Worm (Caenorhabditis elegans) whole organism, L4 larva: Measurements from ENCODE around the gene nlp-11.

Source experiments
- F26F4.8 ChIP-seq: fragments of 200-800 bp; sonication (Bioruptor generic); conservative IDR thresholded peaks from 2 replicates; pipeline ENCODE4 v1.3.6; 2022; ENCODE audit warnings: missing genetic modification characterization, missing compliant biosample characterization
- F49E8.2 ChIP-seq: sonication (generic microtip); optimal IDR thresholded peaks from 2 replicates; lab custom pipeline; 2016; ENCODE audit warnings: missing compliant biosample characterization, mild to moderate bottlenecking, missing genetic modification characterization, borderline replicate concordance
- T20F7.1 ChIP-seq: fragments of 200-800 bp; sonication (Bioruptor generic); optimal IDR thresholded peaks from 2 replicates; lab custom pipeline; 2018; ENCODE audit warnings: mild to moderate bottlenecking, missing genetic modification characterization, missing compliant biosample characterization
- T26A8.4 ChIP-seq: fragments of 200-800 bp; sonication (Bioruptor generic); IDR thresholded peaks from 2 replicates; pipeline ENCODE4 v1.3.6; 2022; ENCODE audit warnings: missing genetic modification characterization, missing compliant biosample characterization
- Y105C5A.15 ChIP-seq: fragments of 200-800 bp; sonication (Bioruptor generic); IDR thresholded peaks from 2 replicates; pipeline ENCODE4 v1.3.6; 2022; ENCODE audit warnings: missing genetic modification characterization, missing compliant biosample characterization
- Y75B8A.6 ChIP-seq: fragments of 200-800 bp; sonication (Bioruptor generic); IDR thresholded peaks from 2 replicates; pipeline ENCODE4 v1.3.6; 2022; ENCODE audit warnings: missing genetic modification reagents, missing genetic modification characterization, missing compliant biosample characterization
- ama-1 ChIP-seq: fragments of 150-350 bp; optimal IDR thresholded peaks from 2 replicates; lab custom pipeline; 2014; ENCODE audit warnings: inconsistent platforms, mixed read lengths
- ceh-20 ChIP-seq: fragments of 200-800 bp; sonication (Bioruptor generic); IDR thresholded peaks from 2 replicates; pipeline ENCODE4 v1.3.6; 2022; ENCODE audit warnings: missing genetic modification reagents, missing genetic modification characterization, missing compliant biosample characterization
- ceh-28 ChIP-seq: fragments of 150-350 bp; optimal IDR thresholded peaks from 2 replicates; lab custom pipeline; 2014; ENCODE audit warnings: missing biosample characterization, missing genetic modification reagents, missing genetic modification characterization
- ceh-62 ChIP-seq: sonication (generic microtip); optimal IDR thresholded peaks from 2 replicates; lab custom pipeline; 2017; ENCODE audit warnings: missing biosample characterization, missing genetic modification characterization
- cey-2 ChIP-seq: sonication (generic microtip); optimal IDR thresholded peaks from 3 replicates; lab custom pipeline; 2017; ENCODE audit warnings: missing genetic modification characterization, mild to moderate bottlenecking, missing compliant biosample characterization, antibody characterized with exemption, borderline replicate concordance; ENCODE audit not compliant: insufficient read depth
- ctbp-1 ChIP-seq: fragments of 200-800 bp; sonication (Bioruptor generic); IDR thresholded peaks from 2 replicates; pipeline ENCODE4 v1.3.6; 2022; ENCODE audit warnings: missing genetic modification reagents, missing genetic modification characterization, missing compliant biosample characterization
- daf-19 ChIP-seq: fragments of 200-800 bp; sonication (Bioruptor generic); conservative IDR thresholded peaks from 2 replicates; pipeline ENCODE4 v1.3.6; 2022; ENCODE audit warnings: missing genetic modification characterization, missing compliant biosample characterization
- daf-8 ChIP-seq: fragments of 200-800 bp; sonication (Bioruptor generic); IDR thresholded peaks from 2 replicates; pipeline ENCODE4 v1.3.6; 2022; ENCODE audit warnings: missing genetic modification characterization, missing compliant biosample characterization
- dmd-9 ChIP-seq: fragments of 200-800 bp; sonication (Bioruptor generic); IDR thresholded peaks from 2 replicates; pipeline ENCODE4 v1.3.6; 2022; ENCODE audit warnings: missing genetic modification reagents, missing genetic modification characterization, missing compliant biosample characterization
- dpl-1 ChIP-seq: fragments of 150-350 bp; optimal IDR thresholded peaks from 2 replicates; lab custom pipeline; 2014; ENCODE audit warnings: missing biosample characterization, missing genetic modification reagents, missing genetic modification characterization
- duxl-1 ChIP-seq: sonication (generic microtip); optimal IDR thresholded peaks from 2 replicates; lab custom pipeline; 2016; ENCODE audit warnings: mild to moderate bottlenecking, missing genetic modification characterization, moderate library complexity, missing compliant biosample characterization; ENCODE audit not compliant: poor library complexity
- fos-1 ChIP-seq: fragments of 150-350 bp; optimal IDR thresholded peaks from 2 replicates; lab custom pipeline; 2014; ENCODE audit warnings: missing biosample characterization, missing genetic modification characterization
- hlh-30 ChIP-seq: sonication (generic microtip); optimal IDR thresholded peaks from 2 replicates; lab custom pipeline; 2017; ENCODE audit warnings: antibody characterized with exemption, mild to moderate bottlenecking, missing genetic modification characterization, missing compliant biosample characterization; ENCODE audit not compliant: insufficient read depth
- lin-1 ChIP-seq: fragments of 200-800 bp; sonication (Bioruptor generic); IDR thresholded peaks from 2 replicates; pipeline ENCODE4 v1.3.6; 2022; ENCODE audit warnings: missing genetic modification reagents, missing genetic modification characterization, missing compliant biosample characterization
- lin-29 ChIP-seq: fragments of 200-800 bp; sonication (Bioruptor generic); IDR thresholded peaks from 2 replicates; pipeline ENCODE4 v1.3.6; 2022; ENCODE audit warnings: missing genetic modification reagents, missing genetic modification characterization, missing compliant biosample characterization
- lin-38 ChIP-seq: fragments of 200-800 bp; sonication (Bioruptor generic); IDR thresholded peaks from 2 replicates; pipeline ENCODE4 v1.3.6; 2022; ENCODE audit warnings: missing genetic modification reagents, missing genetic modification characterization, missing compliant biosample characterization
- lsy-2 ChIP-seq, 2 experiments: fragments of 150-350 bp in 1 of 2; sonication (generic microtip) in 1 of 2; optimal IDR thresholded peaks; 2 replicates each; lab custom pipeline; 2014 to 2017; ENCODE audit warnings: missing biosample characterization in 2 of 2, missing genetic modification characterization in 2 of 2
- madf-5 ChIP-seq, 2 experiments: fragments of 200-800 bp; sonication (Bioruptor generic); IDR thresholded peaks; 2 replicates each; pipeline ENCODE4 v1.3.6; 2022; ENCODE audit warnings: missing compliant biosample characterization in 2 of 2, missing genetic modification characterization in 2 of 2
- mdl-1 ChIP-seq, 2 experiments: fragments of 150-350 bp in 1 of 2; sonication (generic microtip) in 1 of 2; optimal IDR thresholded peaks; 2 replicates each; lab custom pipeline; 2014 to 2017; ENCODE audit warnings: missing biosample characterization in 2 of 2, missing genetic modification characterization in 2 of 2
- mep-1 ChIP-seq: fragments of 150-350 bp; sonication (generic microtip); optimal IDR thresholded peaks from 3 replicates; lab custom pipeline; 2014; ENCODE audit warnings: missing biosample characterization, missing genetic modification characterization
- mes-2 ChIP-seq: sonication (generic microtip); optimal IDR thresholded peaks from 2 replicates; lab custom pipeline; 2016; ENCODE audit warnings: missing genotype, mild to moderate bottlenecking, missing genetic modification characterization, missing compliant biosample characterization; ENCODE audit not compliant: poor library complexity, severe bottlenecking
- mxl-2 ChIP-seq: fragments of 200-800 bp; sonication (Bioruptor generic); conservative IDR thresholded peaks from 2 replicates; pipeline ENCODE4 v1.3.6; 2022; ENCODE audit warnings: missing genetic modification reagents, missing genetic modification characterization, missing compliant biosample characterization
- nhr-102 ChIP-seq: sonication (generic microtip); optimal IDR thresholded peaks from 2 replicates; lab custom pipeline; 2016; ENCODE audit warnings: mild to moderate bottlenecking, missing genetic modification characterization, moderate library complexity, missing compliant biosample characterization
- nhr-25 ChIP-seq: sonication (generic microtip); optimal IDR thresholded peaks from 2 replicates; lab custom pipeline; 2017; ENCODE audit warnings: missing genetic modification characterization, mild to moderate bottlenecking, missing compliant biosample characterization, antibody characterized with exemption, moderate library complexity, borderline replicate concordance; ENCODE audit not compliant: insufficient read depth
- nhr-28 ChIP-seq: fragments of 150-350 bp; optimal IDR thresholded peaks from 2 replicates; lab custom pipeline; 2014; ENCODE audit warnings: missing biosample characterization, missing genetic modification characterization
- nhr-48 ChIP-seq: sonication (generic microtip); optimal IDR thresholded peaks from 2 replicates; lab custom pipeline; 2016; ENCODE audit warnings: mild to moderate bottlenecking, missing genetic modification characterization, missing compliant biosample characterization
- nhr-6 ChIP-seq: fragments of 150-350 bp; optimal IDR thresholded peaks from 2 replicates; lab custom pipeline; 2014; ENCODE audit warnings: missing biosample characterization, missing genetic modification characterization
- nhr-77 ChIP-seq: fragments of 150-350 bp; optimal IDR thresholded peaks from 2 replicates; lab custom pipeline; 2014; ENCODE audit warnings: missing biosample characterization, missing genetic modification characterization
- pqm-1 ChIP-seq: sonication (generic microtip); optimal IDR thresholded peaks from 2 replicates; lab custom pipeline; 2017; ENCODE audit warnings: missing biosample characterization, missing genetic modification characterization
- saeg-2 ChIP-seq: fragments of 200-800 bp; sonication (Bioruptor generic); IDR thresholded peaks from 2 replicates; pipeline ENCODE4 v1.3.6; 2022; ENCODE audit warnings: missing genetic modification reagents, missing genetic modification characterization, missing compliant biosample characterization
- snpc-4 ChIP-seq: fragments of 150-350 bp; optimal IDR thresholded peaks from 2 replicates; lab custom pipeline; 2014; ENCODE audit warnings: missing biosample characterization, missing genetic modification characterization
- zfp-2 ChIP-seq: sonication (generic microtip); optimal IDR thresholded peaks from 2 replicates; lab custom pipeline; 2016; ENCODE audit warnings: mild to moderate bottlenecking, missing genetic modification characterization, missing compliant biosample characterization

The nlp-11 gene

ce11 chrII:9706207-9706606, 14.5 kb upstream of the nlp-11 start, which contains the start of gene Y53C12A.3:
TSS of gene Y53C12A.3 (minus strand) at chrII:9706240.
- no peak for TF ChIP-seq T26A8.4 (GFP tag; lab: Robert Waterston, UW)
- TF ChIP-seq ceh-28: no peak
- peak; percentile 6 for TF ChIP-seq nhr-28 (tag; lab: Kevin White, UChicago)
- TF ChIP-seq dpl-1 (GFP tag; lab: Kevin White, UChicago): peak; percentile 89
- peak; percentile 70 for TF ChIP-seq mes-2
- TF ChIP-seq nhr-6: peak; percentile 18
- TF ChIP-seq T20F7.1 (GFP tag; lab: Kevin White, UChicago): peak; percentile 34
- no peak for TF ChIP-seq saeg-2 (GFP tag; lab: Robert Waterston, UW)
- no peak for TF ChIP-seq nhr-25 (tag; lab: Kevin White, UChicago)
- no peak for TF ChIP-seq mdl-1 (tag; optimal IDR thresholded peaks at IDR 0.05; lab: Kevin White, UChicago)
- TF ChIP-seq snpc-4: no peak
- peak in 1 of 2 experiments; percentile 81 for TF ChIP-seq lsy-2 (tag; optimal IDR thresholded peaks at IDR 0.05; lab: Kevin White, UChicago)
- no peak for TF ChIP-seq F26F4.8 (GFP tag; lab: Robert Waterston, UW)
- peak; percentile 88 for TF ChIP-seq lin-38 (GFP tag; lab: Robert Waterston, UW)
- TF ChIP-seq madf-5 (GFP tag; IDR thresholded peaks at IDR 0.05; lab: Robert Waterston, UW): no peak
- TF ChIP-seq hlh-30: peak; percentile 51
- TF ChIP-seq mep-1 (tag; lab: Kevin White, UChicago): peak; percentile 12

- TF ChIP-seq Y105C5A.15 (GFP tag; lab: Robert Waterston, UW): no peak
- TF ChIP-seq lin-1 (GFP tag; lab: Robert Waterston, UW): no peak
- TF ChIP-seq lin-29 (GFP tag; lab: Robert Waterston, UW): no peak
- no peak for TF ChIP-seq pqm-1
- TF ChIP-seq ceh-20 (GFP tag; lab: Robert Waterston, UW): no peak
- TF ChIP-seq nhr-77 (tag; lab: Kevin White, UChicago): no peak
- no peak for TF ChIP-seq cey-2 (tag; lab: Kevin White, UChicago)
- no peak for TF ChIP-seq dmd-9 (GFP tag; lab: Robert Waterston, UW)
- no peak for TF ChIP-seq daf-8
- no peak for TF ChIP-seq zfp-2
- TF ChIP-seq ceh-62 (tag; lab: Kevin White, UChicago): no peak
- TF ChIP-seq mep-1 (tag; lab: Kevin White, UChicago): no peak
- no peak for TF ChIP-seq nhr-102 (tag; lab: Kevin White, UChicago)
- TF ChIP-seq Y75B8A.6: no peak
- no peak for TF ChIP-seq lin-38 (GFP tag; lab: Robert Waterston, UW)
Observed at ce11 chrII:9704746-9705145, 13.0 kb upstream of the nlp-11 start, which contains the start of gene Y53C12A.10. TSS of gene Y53C12A.10 (minus strand) at chrII:9704846.

- TF ChIP-seq lin-38 (GFP tag; lab: Robert Waterston, UW) (0 out of 2 replicates have a peak, but pooled peaks have one; percentile 26), ama-1 (lab: Kevin White, UChicago) (peak; percentile 38), daf-19 (GFP tag; lab: Robert Waterston, UW) (no peak)
Observed at ce11 chrII:9703601-9704000, 11.9 kb upstream of the nlp-11 start, which contains the start of gene mop-25.2. TSS of gene mop-25.2 (minus strand) at chrII:9703701.

ce11 chrII:9700363-9700762, 8.6 kb upstream of the nlp-11 start, which contains the start of the genes Y53C12A.8 and Y53C12A.7:
TSS of gene Y53C12A.8 (minus strand) at chrII:9700463.
TSS of gene Y53C12A.7 (plus strand) at chrII:9700543.
- TF ChIP-seq mxl-2 (GFP tag; lab: Robert Waterston, UW) (no peak), duxl-1 (tag; lab: Kevin White, UChicago) (no peak), ctbp-1 (GFP tag; lab: Robert Waterston, UW) (no peak), pqm-1 (no peak), daf-8 (no peak), nhr-48 (tag; lab: Kevin White, UChicago) (no peak), nhr-102 (tag; lab: Kevin White, UChicago) (no peak), F49E8.2 (tag; lab: Kevin White, UChicago) (no peak), fos-1 (tag; lab: Kevin White, UChicago) (no peak)
- TF ChIP-seq, all 104 proteins: peak for 0
